Fruit fly (Drosophila melanogaster) whole organism, embryonic: ENCODE data around the gene CG12974.

Experiments
- B-H2 ChIP-seq: fragments of 200-800 bp; sonication (Bioruptor generic); optimal IDR thresholded peaks from 2 replicates; lab custom pipeline; 2018; ENCODE audit warnings: missing biosample characterization, mild to moderate bottlenecking, missing genetic modification characterization
- CG1024 ChIP-seq: fragments of 200-800 bp; sonication (Bioruptor generic); IDR thresholded peaks from 2 replicates; pipeline ENCODE4 v1.3.6; 2022; ENCODE audit warnings: missing biosample characterization, missing genetic modification characterization
- CG11247 ChIP-seq: fragments of 200-800 bp; sonication (Bioruptor generic); IDR thresholded peaks from 2 replicates; pipeline ENCODE4 v1.3.6; 2022; ENCODE audit warnings: missing biosample characterization, missing genetic modification characterization
- CG12104 ChIP-seq: fragments of 200-800 bp; sonication (Bioruptor generic); optimal IDR thresholded peaks from 3 replicates; lab custom pipeline; 2016; ENCODE audit warnings: missing biosample characterization, missing genetic modification characterization
- CG15011 ChIP-seq: fragments of 200-800 bp; sonication (Bioruptor generic); optimal IDR thresholded peaks from 3 replicates; lab custom pipeline; 2018; ENCODE audit warnings: missing biosample characterization, mild to moderate bottlenecking, missing genetic modification characterization
- CG17912 ChIP-seq: fragments of 200-800 bp; sonication (Bioruptor generic); optimal IDR thresholded peaks from 2 replicates; lab custom pipeline; 2018; ENCODE audit warnings: missing biosample characterization, mild to moderate bottlenecking, missing genetic modification characterization
- CG30020 ChIP-seq: fragments of 200-800 bp; optimal IDR thresholded peaks from 2 replicates; lab custom pipeline; 2019; ENCODE audit warnings: missing biosample characterization, mild to moderate bottlenecking, missing genetic modification characterization, moderate library complexity
- CG3065 ChIP-seq: fragments of 200-800 bp; sonication (Bioruptor generic); optimal IDR thresholded peaks from 2 replicates; lab custom pipeline; 2016; ENCODE audit warnings: missing biosample characterization, missing genetic modification characterization
- CG31224 ChIP-seq: fragments of 200-800 bp; sonication (Bioruptor generic); IDR thresholded peaks from 2 replicates; pipeline ENCODE4 v1.3.6; 2022; ENCODE audit warnings: missing biosample characterization, missing genetic modification characterization
- CG32767 ChIP-seq: fragments of 200-800 bp; sonication (Bioruptor generic); IDR thresholded peaks from 2 replicates; pipeline ENCODE4 v1.3.6; 2022; ENCODE audit warnings: missing biosample characterization, missing genetic modification characterization
- CG32772 ChIP-seq: fragments of 200-800 bp; sonication (Bioruptor generic); IDR thresholded peaks from 2 replicates; pipeline ENCODE4 v1.3.6; 2022; ENCODE audit warnings: missing biosample characterization, missing genetic modification characterization
- CG6254 ChIP-seq: fragments of 200-800 bp; sonication (Bioruptor generic); optimal IDR thresholded peaks from 3 replicates; lab custom pipeline; 2017; ENCODE audit warnings: mild to moderate bottlenecking, missing biosample characterization, missing genetic modification reagents, missing genetic modification characterization
- CG7987 ChIP-seq: fragments of 200-800 bp; sonication (Bioruptor generic); optimal IDR thresholded peaks from 2 replicates; lab custom pipeline; 2018; ENCODE audit warnings: missing biosample characterization, mild to moderate bottlenecking, missing genetic modification characterization, moderate library complexity
- CG8290 ChIP-seq, 3 experiments: fragments of 200-800 bp; sonication (Bioruptor generic); optimal IDR thresholded peaks; 2 replicates each; lab custom pipeline; 2016 to 2019; ENCODE audit warnings: missing biosample characterization in 3 of 3, missing genetic modification characterization in 3 of 3, mild to moderate bottlenecking in 2 of 3, moderate library complexity in 1 of 3
- CG8478 ChIP-seq: fragments of >200 bp; optimal IDR thresholded peaks from 2 replicates; lab custom pipeline; 2018
- CG9797 ChIP-seq: fragments of 200-800 bp; sonication (Bioruptor generic); optimal IDR thresholded peaks from 3 replicates; lab custom pipeline; 2018; ENCODE audit warnings: missing biosample characterization, mild to moderate bottlenecking, missing genetic modification characterization
- HLH54F ChIP-seq: fragments of 200-800 bp; sonication (Bioruptor generic); optimal IDR thresholded peaks from 3 replicates; lab custom pipeline; 2016; ENCODE audit warnings: missing biosample characterization, missing genetic modification characterization
- Lhr ChIP-seq: fragments of 200-800 bp; sonication (Bioruptor generic); optimal IDR thresholded peaks from 3 replicates; lab custom pipeline; 2017; ENCODE audit warnings: mild to moderate bottlenecking, missing biosample characterization, missing genetic modification reagents, missing genetic modification characterization
- NK7.1 ChIP-seq: fragments of 200-800 bp; sonication (Bioruptor generic); optimal IDR thresholded peaks from 3 replicates; lab custom pipeline; 2016; ENCODE audit warnings: missing biosample characterization, missing genetic modification characterization
- Neu2 ChIP-seq: fragments of 200-800 bp; sonication (Bioruptor generic); optimal IDR thresholded peaks from 3 replicates; lab custom pipeline; 2016; ENCODE audit warnings: missing biosample characterization, missing genetic modification characterization, borderline replicate concordance
- PHDP ChIP-seq: fragments of 200-800 bp; sonication (Bioruptor generic); optimal IDR thresholded peaks from 3 replicates; lab custom pipeline; 2018; ENCODE audit warnings: missing biosample characterization, mild to moderate bottlenecking, missing genetic modification characterization, moderate library complexity
- Pdp1 ChIP-seq, 2 experiments: fragments of 200-800 bp; sonication (Bioruptor generic); optimal IDR thresholded peaks; 3 replicates each; lab custom pipeline; 2016; ENCODE audit warnings: missing biosample characterization in 2 of 2, missing genetic modification characterization in 2 of 2, mild to moderate bottlenecking in 1 of 2, moderate library complexity in 1 of 2
- Ptx1 ChIP-seq: fragments of 200-800 bp; sonication (Bioruptor generic); IDR thresholded peaks from 2 replicates; pipeline ENCODE4 v1.3.6; 2022; ENCODE audit warnings: missing biosample characterization, missing genetic modification characterization
- Rfx ChIP-seq: fragments of 200-800 bp; sonication (Bioruptor generic); IDR thresholded peaks from 2 replicates; pipeline ENCODE4 v1.3.6; 2022; ENCODE audit warnings: missing biosample characterization, missing genetic modification characterization
- Sry-δ ChIP-seq: fragments of 200-800 bp; sonication (Bioruptor generic); optimal IDR thresholded peaks from 2 replicates; lab custom pipeline; 2016; ENCODE audit warnings: missing biosample characterization, missing genetic modification characterization
- Taf1 ChIP-seq: fragments of 200-800 bp; sonication (Bioruptor generic); IDR thresholded peaks from 2 replicates; pipeline ENCODE4 v1.3.6; 2022; ENCODE audit warnings: missing biosample characterization, missing genetic modification characterization
- ase ChIP-seq: fragments of 200-800 bp; sonication (Bioruptor generic); IDR thresholded peaks from 3 replicates; pipeline ENCODE4 v1.3.6; 2022; ENCODE audit warnings: missing biosample characterization, missing genetic modification characterization
- ash1 ChIP-seq: fragments of 200-800 bp; sonication (Bioruptor generic); optimal IDR thresholded peaks from 2 replicates; lab custom pipeline; 2018; ENCODE audit warnings: missing biosample characterization, mild to moderate bottlenecking, missing genetic modification characterization
- cas ChIP-seq: fragments of 200-800 bp; sonication (Bioruptor generic); IDR thresholded peaks from 2 replicates; pipeline ENCODE4 v1.3.6; 2022; ENCODE audit warnings: missing biosample characterization, missing genetic modification characterization
- dan ChIP-seq: fragments of 200-800 bp; sonication (Bioruptor generic); IDR thresholded peaks from 2 replicates; pipeline ENCODE4 v1.3.6; 2022; ENCODE audit warnings: missing biosample characterization, missing genetic modification characterization
- dimm ChIP-seq: fragments of 200-800 bp; sonication (Bioruptor generic); IDR thresholded peaks from 2 replicates; pipeline ENCODE4 v1.3.6; 2022; ENCODE audit warnings: missing biosample characterization, missing genetic modification characterization
- emc ChIP-seq: fragments of 200-800 bp; sonication (Bioruptor generic); optimal IDR thresholded peaks from 2 replicates; lab custom pipeline; 2016; ENCODE audit warnings: missing biosample characterization, missing genetic modification characterization
- en ChIP-seq: fragments of 200-800 bp; sonication (Bioruptor generic); optimal IDR thresholded peaks from 2 replicates; lab custom pipeline; 2016; ENCODE audit warnings: missing biosample characterization, missing genetic modification characterization
- gro ChIP-seq: fragments of 200-800 bp; sonication (Bioruptor generic); optimal IDR thresholded peaks from 2 replicates; lab custom pipeline; 2016; ENCODE audit warnings: missing biosample characterization, missing genetic modification characterization
- gsb ChIP-seq: fragments of 200-800 bp; sonication (Bioruptor generic); IDR thresholded peaks from 2 replicates; pipeline ENCODE4 v1.3.6; 2022; ENCODE audit warnings: missing biosample characterization, missing genetic modification characterization
- her ChIP-seq: fragments of 200-800 bp; sonication (Bioruptor generic); optimal IDR thresholded peaks from 2 replicates; lab custom pipeline; 2016; ENCODE audit warnings: missing biosample characterization, missing genetic modification characterization
- inv ChIP-seq: fragments of 200-800 bp; sonication (Bioruptor generic); IDR thresholded peaks from 2 replicates; pipeline ENCODE4 v1.3.6; 2022; ENCODE audit warnings: missing biosample characterization, missing genetic modification characterization; ENCODE audit not compliant: partially characterized antibody
- kah ChIP-seq: fragments of 200-800 bp; sonication (Bioruptor generic); optimal IDR thresholded peaks from 2 replicates; lab custom pipeline; 2018; ENCODE audit warnings: missing biosample characterization, mild to moderate bottlenecking, missing genetic modification characterization
- kay ChIP-seq: fragments of 200-800 bp; sonication (Bioruptor generic); optimal IDR thresholded peaks from 2 replicates; lab custom pipeline; 2016; ENCODE audit warnings: missing biosample characterization, missing genetic modification characterization
- kni ChIP-seq: fragments of 200-800 bp; sonication (Bioruptor generic); optimal IDR thresholded peaks from 3 replicates; lab custom pipeline; 2017; ENCODE audit warnings: mild to moderate bottlenecking, missing biosample characterization, missing genetic modification reagents, missing genetic modification characterization
- knrl ChIP-seq: fragments of 200-800 bp; sonication (Bioruptor generic); IDR thresholded peaks from 3 replicates; pipeline ENCODE4 v1.3.6; 2022; ENCODE audit warnings: missing biosample characterization, missing genetic modification characterization; ENCODE audit not compliant: partially characterized antibody
- maf-S ChIP-seq: fragments of 200-800 bp; sonication (Bioruptor generic); optimal IDR thresholded peaks from 2 replicates; lab custom pipeline; 2016; ENCODE audit warnings: missing biosample characterization, missing genetic modification characterization
- pan ChIP-seq, 4 experiments: fragments of >200 bp in 3 of 4; fragments of 200-800 bp in 1 of 4; sonication (Bioruptor generic) in 1 of 4; optimal IDR thresholded peaks in 3 of 4; IDR thresholded peaks in 1 of 4; 2 replicates each; pipeline versions ENCODE4 v1.3.6 to Lab custom; 2017 to 2022; ENCODE audit warnings: missing biosample characterization in 2 of 4, missing genetic modification characterization in 2 of 4, mixed read lengths in 1 of 4
- pita ChIP-seq: fragments of 200-800 bp; sonication (Bioruptor generic); optimal IDR thresholded peaks from 2 replicates; lab custom pipeline; 2017; ENCODE audit warnings: missing biosample characterization, mild to moderate bottlenecking, missing genetic modification characterization
- prd ChIP-seq, 3 experiments: fragments of >200 bp in 2 of 3; fragments of 200-800 bp in 1 of 3; sonication (Bioruptor generic) in 1 of 3; optimal IDR thresholded peaks in 2 of 3; IDR thresholded peaks in 1 of 3; 2 replicates in 2 of 3; 3 replicates in 1 of 3; pipeline versions ENCODE4 v1.3.6 to Lab custom; 2017 to 2022; ENCODE audit warnings: missing biosample characterization in 1 of 3, missing genetic modification characterization in 1 of 3
- seq ChIP-seq: fragments of 200-800 bp; sonication (Bioruptor generic); IDR thresholded peaks from 2 replicates; pipeline ENCODE4 v1.3.6; 2022; ENCODE audit warnings: missing biosample characterization, missing genetic modification characterization
- shn ChIP-seq: fragments of 200-800 bp; sonication (Bioruptor generic); optimal IDR thresholded peaks from 3 replicates; lab custom pipeline; 2016; ENCODE audit warnings: missing biosample characterization, missing genetic modification characterization
- sob ChIP-seq: fragments of 200-800 bp; sonication (Bioruptor generic); IDR thresholded peaks from 2 replicates; pipeline ENCODE4 v1.3.6; 2022; ENCODE audit warnings: missing biosample characterization, missing genetic modification characterization
- tna ChIP-seq: fragments of 200-800 bp; sonication (Bioruptor generic); IDR thresholded peaks from 2 replicates; pipeline ENCODE4 v1.3.6; 2022; ENCODE audit warnings: missing biosample characterization, missing genetic modification characterization; ENCODE audit not compliant: partially characterized antibody

Gene CG12974

DNA sequence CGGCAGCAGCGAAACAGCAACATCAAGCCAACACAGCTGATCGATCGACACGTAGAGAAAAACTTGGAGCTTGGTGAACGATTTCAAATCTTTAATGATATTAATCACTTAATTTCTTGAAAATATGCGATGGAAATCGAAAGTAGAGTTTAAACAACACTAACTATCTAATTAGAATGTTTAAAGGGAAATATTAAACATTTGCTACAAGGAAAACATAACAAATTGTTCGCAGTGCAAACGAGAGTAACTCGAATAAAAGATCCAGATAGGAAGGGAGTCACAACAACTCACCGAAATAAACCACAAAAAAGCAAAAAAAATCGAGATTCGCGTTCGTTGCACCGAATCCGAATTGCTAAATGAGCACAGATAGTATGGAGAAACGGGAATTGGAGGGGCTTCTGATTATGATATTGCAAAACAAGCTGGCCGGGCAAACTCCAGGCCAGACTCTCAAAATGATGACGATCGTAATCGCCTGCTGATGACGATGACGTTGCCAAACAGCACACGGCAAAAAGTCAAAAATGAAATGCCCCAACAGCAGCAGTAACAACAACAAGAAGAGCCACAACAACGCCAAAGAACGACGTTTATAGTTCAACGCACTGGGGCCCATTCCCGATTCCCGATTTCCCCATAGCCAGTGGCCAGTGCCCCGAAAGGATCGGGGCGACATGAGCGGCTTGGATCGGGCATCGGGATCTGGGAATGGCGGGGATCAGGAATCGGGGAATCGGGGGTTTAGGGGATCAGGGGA is 31.8 kb downstream of the CG12974 start (continued):
- TF ChIP-seq HLH54F (GFP tag; lab: Kevin White, UChicago), result no peak
- no peak for TF ChIP-seq kni
- TF ChIP-seq CG17912, result no peak
- no peak for TF ChIP-seq Neu2 (GFP tag; lab: Kevin White, UChicago)
- no peak for TF ChIP-seq dimm (GFP tag; lab: Robert Waterston, UW)
- peak; percentile 31 for TF ChIP-seq PHDP (tag; lab: Kevin White, UChicago)
- TF ChIP-seq CG11247, result no peak
- no peak for TF ChIP-seq B-H2 (GFP tag; lab: Kevin White, UChicago)
- TF ChIP-seq gsb (GFP tag; lab: Robert Waterston, UW), result no peak
- TF ChIP-seq seq, result no peak
- TF ChIP-seq Ptx1, result peak; percentile 57
- no peak for TF ChIP-seq CG15011 (GFP tag; lab: Kevin White, UChicago)
- TF ChIP-seq sob (GFP tag; lab: Robert Waterston, UW), result 0 out of 2 replicates have a peak, but pooled peaks have one; percentile 32
- TF ChIP-seq shn (GFP tag; lab: Kevin White, UChicago), result no peak
- TF ChIP-seq emc (GFP tag; lab: Kevin White, UChicago), result no peak
- TF ChIP-seq pita, result no peak
- no peak for TF ChIP-seq gro (GFP tag; lab: Kevin White, UChicago)
- TF ChIP-seq ase (GFP tag; lab: Robert Waterston, UW), result no peak
- TF ChIP-seq CG31224, result no peak
- peak; percentile 26; the same call in 1 of the 2 replicates for TF ChIP-seq Rfx (GFP tag; lab: Robert Waterston, UW)
- TF ChIP-seq CG6254, result no peak
- no peak for TF ChIP-seq knrl (GFP tag; lab: Robert Waterston, UW)
- no peak for TF ChIP-seq CG8478 (lab: Kevin White, UChicago)
- TF ChIP-seq CG9797 (GFP tag; lab: Kevin White, UChicago), result no peak
- no peak for TF ChIP-seq en (GFP tag; lab: Kevin White, UChicago)
- TF ChIP-seq NK7.1 (GFP tag; lab: Kevin White, UChicago), result no peak
- TF ChIP-seq Taf1 (GFP tag; lab: Robert Waterston, UW), result no peak
- TF ChIP-seq kah, result no peak
- TF ChIP-seq Lhr (GFP tag; lab: Kevin White, UChicago), result no peak
- TF ChIP-seq CG12104 (GFP tag; lab: Kevin White, UChicago), result no peak
- no peak for TF ChIP-seq CG32767
- TF ChIP-seq ash1 (GFP tag; lab: Kevin White, UChicago), result no peak
- TF ChIP-seq cas, result no peak
- no peak for TF ChIP-seq CG30020 (tag; lab: Kevin White, UChicago)
- TF ChIP-seq CG8290 (GFP tag; optimal IDR thresholded peaks at IDR 0.05; lab: Kevin White, UChicago), result no peak
- TF ChIP-seq CG8290 (tag; optimal IDR thresholded peaks at IDR 0.05; lab: Kevin White, UChicago), result no peak
- no peak for TF ChIP-seq inv (GFP tag; lab: Robert Waterston, UW)
- TF ChIP-seq dan (GFP tag; lab: Robert Waterston, UW), result no peak
- TF ChIP-seq kay (GFP tag; lab: Kevin White, UChicago), result no peak
- no peak for TF ChIP-seq Sry-δ (GFP tag; lab: Kevin White, UChicago)
- TF ChIP-seq CG1024 (GFP tag; lab: Robert Waterston, UW), result 0 out of 2 replicates have a peak, but pooled peaks have one; percentile 8
- TF ChIP-seq Pdp1 (GFP tag; optimal IDR thresholded peaks at IDR 0.05; lab: Kevin White, UChicago), result peak in 1 of 2 experiments; percentile 42
- no peak for TF ChIP-seq her
- no peak for TF ChIP-seq tna (GFP tag; lab: Robert Waterston, UW)
- no peak for TF ChIP-seq pan (optimal IDR thresholded peaks at IDR 0.05; lab: Kevin White, UChicago)
- no peak for TF ChIP-seq pan (GFP tag; optimal IDR thresholded peaks at IDR 0.05 in 1 of 2, IDR thresholded peaks at IDR 0.05 in 1 of 2)
- TF ChIP-seq CG3065 (GFP tag; lab: Kevin White, UChicago), result no peak
- no peak for TF ChIP-seq maf-S (GFP tag; lab: Kevin White, UChicago)
- TF ChIP-seq prd (optimal IDR thresholded peaks at IDR 0.05; lab: Kevin White, UChicago), result no peak
- peak; percentile 59; the same call in 1 of the 3 replicates for TF ChIP-seq prd (GFP tag; IDR thresholded peaks at IDR 0.05; lab: Robert Waterston, UW)
- no peak for TF ChIP-seq CG32772
- no peak for TF ChIP-seq CG7987 (GFP tag; lab: Kevin White, UChicago)
